Worm (Caenorhabditis elegans): ENCODE results near the gene F21C10.5.

- TF ChIP-seq Y75B8A.6 (GFP tag; IDR thresholded peaks at IDR 0.05) (no peak), aly-2 (tag; optimal IDR thresholded peaks at IDR 0.05) (no peak), nhr-77 (tag; optimal IDR thresholded peaks at IDR 0.05) (no peak)
These were observed 29.3 kb downstream of the F21C10.5 start, which contains the start of gene B0222.5 for ce11 chrV:9154772-9155171.

Data from whole organism, L4 larva.